Worm (Caenorhabditis elegans): Measurements from ENCODE around the gene Y116A8B.1.

Gene Y116A8B.1

ce11 chrIV:17248538-17248937 is 32.4 kb downstream of the Y116A8B.1 start:
- TF ChIP-seq nhr-21 (tag; optimal IDR thresholded peaks at IDR 0.05) (no peak), ZK546.5 (tag; optimal IDR thresholded peaks at IDR 0.05) (no peak), nhr-129 (tag; optimal IDR thresholded peaks at IDR 0.05) (no peak), egl-27 (tag; optimal IDR thresholded peaks at IDR 0.05) (no peak), fos-1 (tag; optimal IDR thresholded peaks at IDR 0.05) (no peak), elt-3 (tag; optimal IDR thresholded peaks at IDR 0.05) (no peak), ztf-11 (tag; optimal IDR thresholded peaks at IDR 0.05) (no peak), nhr-25 (tag; optimal IDR thresholded peaks at IDR 0.05) (no peak), dmd-4 (tag; optimal IDR thresholded peaks at IDR 0.05) (no peak), Y55F3AM.14 (GFP tag; optimal IDR thresholded peaks at IDR 0.05) (no peak), ceh-16 (tag; optimal IDR thresholded peaks at IDR 0.05) (no peak), ceh-82 (tag; optimal IDR thresholded peaks at IDR 0.05) (no peak), ztf-4 (tag; optimal IDR thresholded peaks at IDR 0.05) (no peak), elt-1 (tag; optimal IDR thresholded peaks at IDR 0.05) (no peak), unc-39 (tag; optimal IDR thresholded peaks at IDR 0.05) (no peak)

- TF ChIP-seq nhr-21 (tag; optimal IDR thresholded peaks at IDR 0.05) = peak; percentile 98
- TF ChIP-seq nhr-11 (tag; optimal IDR thresholded peaks at IDR 0.05) = no peak
- TF ChIP-seq ama-1 (optimal IDR thresholded peaks at IDR 0.05) = peak; percentile 56
- TF ChIP-seq zag-1 (tag; optimal IDR thresholded peaks at IDR 0.05) = peak; percentile 95
- no peak for TF ChIP-seq alr-1 (tag; optimal IDR thresholded peaks at IDR 0.05)
- peak; percentile 98 for TF ChIP-seq nhr-129 (tag; optimal IDR thresholded peaks at IDR 0.05)
- peak; percentile 44 for TF ChIP-seq skn-1 (tag; optimal IDR thresholded peaks at IDR 0.05)
- TF ChIP-seq nhr-237 (tag; optimal IDR thresholded peaks at IDR 0.05) = peak; percentile 91
- TF ChIP-seq ztf-1 (GFP tag; conservative IDR thresholded peaks at IDR 0.05) = 0 out of 2 replicates have a peak, but pooled peaks have one; percentile 9
- peak; percentile 79 for TF ChIP-seq R02D3.7 (tag; optimal IDR thresholded peaks at IDR 0.05)
- TF ChIP-seq aly-2 (tag; optimal IDR thresholded peaks at IDR 0.05) = peak; percentile 75
- TF ChIP-seq snpc-4 (tag; optimal IDR thresholded peaks at IDR 0.05) = peak; percentile 91
- TF ChIP-seq ceh-82 (tag; optimal IDR thresholded peaks at IDR 0.05) = peak; percentile 95
- peak; percentile 98 for TF ChIP-seq sma-9 (GFP tag; optimal IDR thresholded peaks at IDR 0.05)
- no peak for TF ChIP-seq sma-9 (tag; optimal IDR thresholded peaks at IDR 0.05)
- peak; percentile 99 for TF ChIP-seq crh-2 (tag; optimal IDR thresholded peaks at IDR 0.05)
- peak; percentile 83 for TF ChIP-seq Y55F3AM.14 (GFP tag; optimal IDR thresholded peaks at IDR 0.05)
- TF ChIP-seq ztf-4 (tag; optimal IDR thresholded peaks at IDR 0.05) = peak; percentile 96
- peak; percentile 98 for TF ChIP-seq fos-1 (tag; optimal IDR thresholded peaks at IDR 0.05)
- peak; percentile 98 for TF ChIP-seq F13H6.1 (tag; optimal IDR thresholded peaks at IDR 0.05)
- peak; percentile 50 for TF ChIP-seq mbf-1 (tag; optimal IDR thresholded peaks at IDR 0.05)
- no peak for TF ChIP-seq peb-1 (tag; optimal IDR thresholded peaks at IDR 0.05)
- peak; percentile 62 for TF ChIP-seq ztf-11 (tag; optimal IDR thresholded peaks at IDR 0.05)
- peak; percentile 98 for TF ChIP-seq nhr-25 (tag; optimal IDR thresholded peaks at IDR 0.05)
- TF ChIP-seq nhr-77 (tag; optimal IDR thresholded peaks at IDR 0.05) = peak; percentile 90
- TF ChIP-seq lin-39 (tag; optimal IDR thresholded peaks at IDR 0.05) = peak; percentile 62
- TF ChIP-seq nhr-6 (tag; optimal IDR thresholded peaks at IDR 0.05) = peak; percentile 97
- TF ChIP-seq unc-55 (GFP tag; optimal IDR thresholded peaks at IDR 0.05) = peak; percentile 100
- peak; percentile 93 for TF ChIP-seq nhr-10 (tag; optimal IDR thresholded peaks at IDR 0.05)
- TF ChIP-seq unc-39 (tag; optimal IDR thresholded peaks at IDR 0.05) = no peak
- TF ChIP-seq elt-3 (tag; optimal IDR thresholded peaks at IDR 0.05) = no peak
- TF ChIP-seq egl-27 (tag; optimal IDR thresholded peaks at IDR 0.05) = peak; percentile 98
- peak; percentile 97 for TF ChIP-seq mab-5 (tag; optimal IDR thresholded peaks at IDR 0.05)
- TF ChIP-seq elt-1 (tag; optimal IDR thresholded peaks at IDR 0.05) = peak; percentile 74
- TF ChIP-seq C34F6.9 (tag; optimal IDR thresholded peaks at IDR 0.05) = peak; percentile 100
- no peak for TF ChIP-seq nhr-23 (tag; optimal IDR thresholded peaks at IDR 0.05)
- peak; percentile 58 for TF ChIP-seq dmd-4 (tag; optimal IDR thresholded peaks at IDR 0.05)
- peak; percentile 97 for TF ChIP-seq lin-11 (tag; optimal IDR thresholded peaks at IDR 0.05)
- peak; percentile 77 for TF ChIP-seq nhr-12 (tag; optimal IDR thresholded peaks at IDR 0.05)
- TF ChIP-seq lin-13 (GFP tag; optimal IDR thresholded peaks at IDR 0.05) = peak; percentile 98
- TF ChIP-seq lsy-2 (tag; optimal IDR thresholded peaks at IDR 0.05) = peak; percentile 96 to 97
- TF ChIP-seq ceh-16 (tag; optimal IDR thresholded peaks at IDR 0.05) = peak; percentile 97
- TF ChIP-seq sma-3 (GFP tag; optimal IDR thresholded peaks at IDR 0.05) = peak; percentile 99
- peak; percentile 84 for TF ChIP-seq blmp-1 (tag; optimal IDR thresholded peaks at IDR 0.05; ENCODE audit: insufficient read depth)
- TF ChIP-seq mdl-1 (tag; optimal IDR thresholded peaks at IDR 0.05) = peak; percentile 8 to 88
- peak; percentile 100 for TF ChIP-seq gmeb-1 (tag; optimal IDR thresholded peaks at IDR 0.05)
- peak; percentile 68 for TF ChIP-seq unc-62 (GFP tag; optimal IDR thresholded peaks at IDR 0.05)
- peak; percentile 97 for TF ChIP-seq sem-4 (tag; optimal IDR thresholded peaks at IDR 0.05)
- TF ChIP-seq ZK546.5 (tag; optimal IDR thresholded peaks at IDR 0.05) = peak; percentile 77
These were observed 33.6 kb downstream of the Y116A8B.1 start, which contains the start of gene eelo-2 for ce11 chrIV:17249691-17250181. Gene eelo-2 (plus strand): TSS chrIV:17250131.

Data from whole organism, L2 larva.